Worm (Caenorhabditis elegans) whole organism, L2 larva: ENCODE results near the gene F36H9.7.

Experiments used
- C34F6.9 ChIP-seq: fragments of 150-350 bp; optimal IDR thresholded peaks from 2 replicates; lab custom pipeline; 2014; ENCODE audit warnings: missing biosample characterization, missing genetic modification characterization
- F13H6.1 ChIP-seq: sonication (generic microtip); optimal IDR thresholded peaks from 2 replicates; lab custom pipeline; 2016; ENCODE audit warnings: missing genetic modification characterization, missing compliant biosample characterization
- R02D3.7 ChIP-seq: fragments of 150-350 bp; optimal IDR thresholded peaks from 2 replicates; lab custom pipeline; 2014; ENCODE audit warnings: missing biosample characterization, missing genetic modification characterization
- Y55F3AM.14 ChIP-seq: fragments of 200-800 bp; sonication (Bioruptor generic); optimal IDR thresholded peaks from 2 replicates; lab custom pipeline; 2018; ENCODE audit warnings: mild to moderate bottlenecking, missing genetic modification characterization, missing compliant biosample characterization
- ZK546.5 ChIP-seq: sonication (generic microtip); optimal IDR thresholded peaks from 2 replicates; lab custom pipeline; 2017; ENCODE audit warnings: missing biosample characterization, missing genetic modification characterization
- aly-2 ChIP-seq: fragments of 150-350 bp; optimal IDR thresholded peaks from 2 replicates; lab custom pipeline; 2014; ENCODE audit warnings: missing biosample characterization, missing genetic modification characterization
- ama-1 ChIP-seq: fragments of 150-350 bp; optimal IDR thresholded peaks from 2 replicates; lab custom pipeline; 2018; ENCODE audit warnings: inconsistent platforms
- ceh-82 ChIP-seq: fragments of 150-350 bp; optimal IDR thresholded peaks from 2 replicates; lab custom pipeline; 2014; ENCODE audit warnings: missing biosample characterization, missing genetic modification characterization
- dmd-4 ChIP-seq: sonication (generic microtip); optimal IDR thresholded peaks from 2 replicates; lab custom pipeline; 2017; ENCODE audit warnings: missing biosample characterization, missing genetic modification characterization
- elt-3 ChIP-seq: sonication (generic microtip); optimal IDR thresholded peaks from 2 replicates; lab custom pipeline; 2017; ENCODE audit warnings: missing biosample characterization, missing genetic modification characterization
- fos-1 ChIP-seq: fragments of 150-350 bp; optimal IDR thresholded peaks from 2 replicates; lab custom pipeline; 2014; ENCODE audit warnings: missing biosample characterization, missing genetic modification characterization
- gmeb-1 ChIP-seq: fragments of 150-350 bp; optimal IDR thresholded peaks from 2 replicates; lab custom pipeline; 2014; ENCODE audit warnings: missing biosample characterization, missing genetic modification characterization
- lin-11 ChIP-seq: fragments of 150-350 bp; sonication (generic microtip); optimal IDR thresholded peaks from 2 replicates; lab custom pipeline; 2014; ENCODE audit warnings: missing biosample characterization, missing genetic modification characterization, inconsistent platforms, mixed read lengths
- lin-39 ChIP-seq: fragments of 150-350 bp; optimal IDR thresholded peaks from 2 replicates; lab custom pipeline; 2014; ENCODE audit warnings: missing biosample characterization, missing genetic modification reagents, missing genetic modification characterization
- lsy-2 ChIP-seq, 2 experiments: fragments of 150-350 bp in 1 of 2; sonication (generic microtip) in 1 of 2; optimal IDR thresholded peaks; 2 replicates each; lab custom pipeline; 2014 to 2017; ENCODE audit warnings: missing biosample characterization in 2 of 2, missing genetic modification characterization in 2 of 2
- mbf-1 ChIP-seq: sonication (generic microtip); optimal IDR thresholded peaks from 2 replicates; lab custom pipeline; 2017; ENCODE audit warnings: missing biosample characterization, missing genetic modification characterization
- mdl-1 ChIP-seq, 2 experiments: fragments of 150-350 bp in 1 of 2; sonication (generic microtip) in 1 of 2; optimal IDR thresholded peaks; 2 replicates each; lab custom pipeline; 2017; ENCODE audit warnings: missing biosample characterization in 2 of 2, missing genetic modification characterization in 2 of 2
- nhr-10 ChIP-seq: sonication (generic microtip); optimal IDR thresholded peaks from 2 replicates; lab custom pipeline; 2017; ENCODE audit warnings: missing biosample characterization, missing genetic modification characterization
- nhr-12 ChIP-seq: fragments of 150-350 bp; optimal IDR thresholded peaks from 2 replicates; lab custom pipeline; 2014; ENCODE audit warnings: missing biosample characterization, missing genetic modification characterization
- nhr-23 ChIP-seq: fragments of 150-350 bp; optimal IDR thresholded peaks from 2 replicates; lab custom pipeline; 2014; ENCODE audit warnings: missing biosample characterization, missing genetic modification reagents, missing genetic modification characterization
- nhr-25 ChIP-seq: fragments of 150-350 bp; sonication (generic microtip); optimal IDR thresholded peaks from 3 replicates; lab custom pipeline; 2014; ENCODE audit warnings: missing biosample characterization, missing genetic modification characterization
- peb-1 ChIP-seq: fragments of 150-350 bp; optimal IDR thresholded peaks from 2 replicates; lab custom pipeline; 2014; ENCODE audit warnings: missing biosample characterization, missing genetic modification characterization
- sem-4 ChIP-seq: fragments of 150-350 bp; optimal IDR thresholded peaks from 2 replicates; lab custom pipeline; 2014; ENCODE audit warnings: missing biosample characterization, missing genetic modification reagents, missing genetic modification characterization
- skn-1 ChIP-seq: sonication (generic microtip); optimal IDR thresholded peaks from 2 replicates; lab custom pipeline; 2017; ENCODE audit warnings: missing biosample characterization, missing genetic modification characterization
- sma-3 ChIP-seq: sonication (generic microtip); optimal IDR thresholded peaks from 2 replicates; lab custom pipeline; 2016; ENCODE audit warnings: missing genetic modification reagents, missing genetic modification characterization, missing compliant biosample characterization
- sma-9 ChIP-seq, 2 experiments: fragments of 150-350 bp in 1 of 2; sonication (generic microtip) in 1 of 2; optimal IDR thresholded peaks; 2 replicates each; lab custom pipeline; 2014 to 2016; ENCODE audit warnings: missing genetic modification characterization in 2 of 2, mild to moderate bottlenecking in 1 of 2, missing biosample characterization in 1 of 2, missing compliant biosample characterization in 1 of 2, missing genetic modification reagents in 1 of 2, moderate library complexity in 1 of 2
- snpc-4 ChIP-seq: fragments of 150-350 bp; optimal IDR thresholded peaks from 2 replicates; lab custom pipeline; 2014; ENCODE audit warnings: missing biosample characterization, missing genetic modification characterization
- unc-39 ChIP-seq: fragments of 150-350 bp; optimal IDR thresholded peaks from 2 replicates; lab custom pipeline; 2014; ENCODE audit warnings: missing biosample characterization, missing genetic modification characterization
- unc-55 ChIP-seq: fragments of 150-350 bp; sonication (generic microtip); optimal IDR thresholded peaks from 3 replicates; lab custom pipeline; 2014; ENCODE audit warnings: missing biosample characterization, missing genetic modification reagents, missing genetic modification characterization
- unc-62 ChIP-seq: fragments of 150-350 bp; optimal IDR thresholded peaks from 2 replicates; lab custom pipeline; 2014; ENCODE audit warnings: missing biosample characterization, missing genetic modification reagents, missing genetic modification characterization
- zag-1 ChIP-seq: fragments of 150-350 bp; optimal IDR thresholded peaks from 2 replicates; lab custom pipeline; 2014; ENCODE audit warnings: missing biosample characterization, missing genetic modification characterization
- ztf-1 ChIP-seq: fragments of 200-800 bp; sonication (Bioruptor generic); conservative IDR thresholded peaks from 2 replicates; pipeline ENCODE4 v1.3.6; 2022; ENCODE audit warnings: missing genetic modification characterization, missing compliant biosample characterization
- ztf-4 ChIP-seq: fragments of 150-350 bp; optimal IDR thresholded peaks from 2 replicates; lab custom pipeline; 2014; ENCODE audit warnings: missing biosample characterization, missing genetic modification characterization

F36H9.7 gene

ce11 chrV:1734569-1734968 is 40.2 kb downstream of the F36H9.7 start, which contains the start of gene str-160:
TSS of gene str-160 (plus strand) at chrV:1734869.
- no peak for TF ChIP-seq F13H6.1 (tag; lab: Kevin White, UChicago)
- no peak for TF ChIP-seq nhr-23 (tag; lab: Kevin White, UChicago)
- no peak for TF ChIP-seq lsy-2 (tag; optimal IDR thresholded peaks at IDR 0.05; lab: Kevin White, UChicago)
- no peak for TF ChIP-seq mbf-1
- no peak for TF ChIP-seq dmd-4
- TF ChIP-seq unc-39 (tag; lab: Kevin White, UChicago), result no peak
- no peak for TF ChIP-seq nhr-12
- TF ChIP-seq C34F6.9 (tag; lab: Kevin White, UChicago), result no peak
- TF ChIP-seq ztf-1, result no peak

ce11 chrV:1731918-1732317 is 42.8 kb downstream of the F36H9.7 start, which contains the start of gene gst-21:
TSS of gene gst-21 (minus strand) at chrV:1732018.
- no peak for TF ChIP-seq unc-55 (GFP tag; lab: Kevin White, UChicago)
- TF ChIP-seq ceh-82 (tag; lab: Kevin White, UChicago), result no peak
- TF ChIP-seq mdl-1 (tag; optimal IDR thresholded peaks at IDR 0.05; lab: Kevin White, UChicago), result no peak
- TF ChIP-seq unc-39 (tag; lab: Kevin White, UChicago), result no peak
- no peak for TF ChIP-seq R02D3.7
- no peak for TF ChIP-seq peb-1 (tag; lab: Kevin White, UChicago)
- TF ChIP-seq sma-3 (GFP tag; lab: Kevin White, UChicago), result no peak
- no peak for TF ChIP-seq nhr-10 (tag; lab: Kevin White, UChicago)
- TF ChIP-seq lin-11 (tag; lab: Kevin White, UChicago), result no peak
- no peak for TF ChIP-seq ama-1 (lab: Kevin White, UChicago)
- TF ChIP-seq skn-1, result no peak
- TF ChIP-seq unc-62 (GFP tag; lab: Kevin White, UChicago), result no peak
- no peak for TF ChIP-seq fos-1 (tag; lab: Kevin White, UChicago)
- no peak for TF ChIP-seq zag-1 (tag; lab: Kevin White, UChicago)
- TF ChIP-seq Y55F3AM.14 (GFP tag; lab: Kevin White, UChicago), result no peak
- no peak for TF ChIP-seq ztf-4 (tag; lab: Kevin White, UChicago)
- TF ChIP-seq sem-4 (tag; lab: Kevin White, UChicago), result no peak
- TF ChIP-seq aly-2 (tag; lab: Kevin White, UChicago), result no peak

DNA sequence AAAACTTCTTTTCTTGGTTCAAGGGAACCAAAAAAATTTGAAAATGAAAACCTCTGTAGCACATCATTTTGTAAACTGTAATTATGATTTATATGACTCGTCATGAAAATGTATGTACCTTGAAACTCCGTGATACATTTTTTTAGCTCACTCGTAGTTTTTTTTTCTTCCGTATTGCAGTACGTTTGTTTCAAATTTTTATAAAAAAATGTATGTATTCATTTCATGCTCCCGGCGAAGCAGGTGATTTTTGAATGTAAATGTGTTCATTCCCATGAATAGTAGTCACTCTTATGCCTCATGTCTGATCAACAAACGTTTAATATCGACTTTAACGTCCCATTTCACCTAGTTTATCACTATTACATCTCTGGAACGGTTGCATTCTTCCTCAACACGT is 49.4 kb downstream of the F36H9.7 start, which contains the start of gene sri-27:
sri-27 (plus strand) TSS at position 301 of the 400 bp plus-strand sequence.
- TF ChIP-seq peb-1 (tag; lab: Kevin White, UChicago) (no peak), gmeb-1 (tag; lab: Kevin White, UChicago) (no peak), ZK546.5 (tag; lab: Kevin White, UChicago) (no peak), lsy-2 (tag; optimal IDR thresholded peaks at IDR 0.05; lab: Kevin White, UChicago) (no peak), C34F6.9 (tag; lab: Kevin White, UChicago) (no peak), sma-9 (GFP tag; optimal IDR thresholded peaks at IDR 0.05; lab: Kevin White, UChicago) (no peak), sma-9 (tag; optimal IDR thresholded peaks at IDR 0.05; lab: Kevin White, UChicago) (no peak), snpc-4 (tag; lab: Kevin White, UChicago) (no peak), lin-39 (tag; lab: Kevin White, UChicago) (no peak), ceh-82 (tag; lab: Kevin White, UChicago) (no peak), ztf-4 (tag; lab: Kevin White, UChicago) (no peak), zag-1 (tag; lab: Kevin White, UChicago) (no peak), elt-3 (tag; lab: Kevin White, UChicago) (no peak), sma-3 (GFP tag; lab: Kevin White, UChicago) (no peak), nhr-12 (no peak), F13H6.1 (tag; lab: Kevin White, UChicago) (no peak), nhr-25 (tag; lab: Kevin White, UChicago) (no peak), ztf-1 (no peak)
- TF ChIP-seq, all 48 proteins: peak for 0
